Worm (Caenorhabditis elegans): ENCODE data around the gene clc-17.
A peak's percentile ranks its signal among the peaks of the same experiment; 100 is the strongest.

ce11 chrX:11080170-11080728 is 26.9 kb upstream of the clc-17 start, which contains the start of gene sulp-7:
- TF ChIP-seq elt-2 (tag; optimal IDR thresholded peaks at IDR 0.05): peak; percentile 57
- no peak for TF ChIP-seq lin-39 (tag; optimal IDR thresholded peaks at IDR 0.05)
- TF ChIP-seq unc-39 (tag; optimal IDR thresholded peaks at IDR 0.05): no peak

Measured in whole organism, L3 larva.